Worm (Caenorhabditis elegans) whole organism, L4 larva: ENCODE measurements around the gene Y46G5A.38.
A peak's percentile ranks its signal among the peaks of the same experiment; 100 is the strongest.

Source experiments
- F37D6.2 ChIP-seq: sonication (generic microtip); optimal IDR thresholded peaks from 2 replicates; lab custom pipeline; 2016; ENCODE audit warnings: mild to moderate bottlenecking, missing genetic modification characterization, missing compliant biosample characterization
- F44E2.7 ChIP-seq: fragments of 200-800 bp; sonication (Bioruptor generic); IDR thresholded peaks from 2 replicates; pipeline ENCODE4 v2.1.2; 2022; ENCODE audit warnings: missing genetic modification characterization, missing compliant biosample characterization
- Y5F2A.4 ChIP-seq: fragments of 200-800 bp; sonication (Bioruptor generic); optimal IDR thresholded peaks from 2 replicates; lab custom pipeline; 2018; ENCODE audit warnings: mild to moderate bottlenecking, missing genetic modification characterization, missing compliant biosample characterization
- ZK546.5 ChIP-seq, 2 experiments: sonication (generic microtip); optimal IDR thresholded peaks; 2 replicates each; lab custom pipeline; 2017; ENCODE audit warnings: missing biosample characterization in 2 of 2, missing genetic modification characterization in 2 of 2
- aha-1 ChIP-seq: fragments of 150-350 bp; peaks from one replicate; lab custom pipeline; 2014; ENCODE audit warnings: missing biosample characterization, missing genetic modification characterization
- aly-2 ChIP-seq: sonication (generic microtip); optimal IDR thresholded peaks from 2 replicates; lab custom pipeline; 2018; ENCODE audit warnings: missing biosample characterization, missing genetic modification characterization
- ceh-32 ChIP-seq: sonication (generic microtip); optimal IDR thresholded peaks from 2 replicates; lab custom pipeline; 2016; ENCODE audit warnings: mild to moderate bottlenecking, missing genetic modification characterization, missing compliant biosample characterization; ENCODE audit not compliant: poor library complexity
- ceh-62 ChIP-seq: sonication (generic microtip); optimal IDR thresholded peaks from 2 replicates; lab custom pipeline; 2017; ENCODE audit warnings: missing biosample characterization, missing genetic modification characterization
- ces-1 ChIP-seq: fragments of 150-350 bp; sonication (generic microtip); optimal IDR thresholded peaks from 4 replicates; lab custom pipeline; 2014; ENCODE audit warnings: missing biosample characterization, missing genetic modification reagents, missing genetic modification characterization
- daf-16 ChIP-seq, 3 experiments: sonication (generic microtip); optimal IDR thresholded peaks; 2 replicates each; lab custom pipeline; 2016 to 2017; ENCODE audit warnings: missing genetic modification characterization in 3 of 3, missing genetic modification reagents in 3 of 3, mild to moderate bottlenecking in 2 of 3, missing compliant biosample characterization in 2 of 3, missing biosample characterization in 1 of 3, moderate library complexity in 1 of 3
- daf-8 ChIP-seq: fragments of 200-800 bp; sonication (Bioruptor generic); IDR thresholded peaks from 2 replicates; pipeline ENCODE4 v1.3.6; 2022; ENCODE audit warnings: missing genetic modification characterization, missing compliant biosample characterization
- dmd-6 ChIP-seq: fragments of 200-800 bp; sonication (Bioruptor generic); IDR thresholded peaks from 2 replicates; pipeline ENCODE4 v1.3.6; 2022; ENCODE audit warnings: missing genetic modification reagents, missing genetic modification characterization, missing compliant biosample characterization
- duxl-1 ChIP-seq: sonication (generic microtip); optimal IDR thresholded peaks from 2 replicates; lab custom pipeline; 2016; ENCODE audit warnings: mild to moderate bottlenecking, missing genetic modification characterization, moderate library complexity, missing compliant biosample characterization; ENCODE audit not compliant: poor library complexity
- dve-1 ChIP-seq: sonication (generic microtip); optimal IDR thresholded peaks from 2 replicates; lab custom pipeline; 2017; ENCODE audit warnings: antibody characterized with exemption, mild to moderate bottlenecking, missing genetic modification characterization, missing compliant biosample characterization; ENCODE audit not compliant: insufficient read depth
- fkh-10 ChIP-seq: fragments of 150-350 bp; optimal IDR thresholded peaks from 2 replicates; lab custom pipeline; 2014; ENCODE audit warnings: missing biosample characterization, missing genetic modification reagents, missing genetic modification characterization
- gei-8 ChIP-seq: fragments of 200-800 bp; sonication (Bioruptor generic); optimal IDR thresholded peaks from 2 replicates; lab custom pipeline; 2018; ENCODE audit warnings: mild to moderate bottlenecking, missing genetic modification characterization, missing compliant biosample characterization
- hlh-11 ChIP-seq: fragments of 200-800 bp; sonication (Bioruptor generic); optimal IDR thresholded peaks from 2 replicates; lab custom pipeline; 2018; ENCODE audit warnings: mild to moderate bottlenecking, missing genetic modification characterization, missing compliant biosample characterization
- hlh-30 ChIP-seq: sonication (generic microtip); optimal IDR thresholded peaks from 2 replicates; lab custom pipeline; 2017; ENCODE audit warnings: antibody characterized with exemption, mild to moderate bottlenecking, missing genetic modification characterization, missing compliant biosample characterization; ENCODE audit not compliant: insufficient read depth
- lim-7 ChIP-seq: fragments of 200-800 bp; sonication (Bioruptor generic); IDR thresholded peaks from 2 replicates; pipeline ENCODE4 v1.3.6; 2022; ENCODE audit warnings: missing genetic modification characterization, missing compliant biosample characterization
- lin-29 ChIP-seq: fragments of 200-800 bp; sonication (Bioruptor generic); IDR thresholded peaks from 2 replicates; pipeline ENCODE4 v1.3.6; 2022; ENCODE audit warnings: missing genetic modification reagents, missing genetic modification characterization, missing compliant biosample characterization
- madf-9 ChIP-seq: fragments of 200-800 bp; sonication (Bioruptor generic); conservative IDR thresholded peaks from 2 replicates; pipeline ENCODE4 v1.3.6; 2022; ENCODE audit warnings: missing genetic modification reagents, missing genetic modification characterization, missing compliant biosample characterization
- mdl-1 ChIP-seq, 2 experiments: fragments of 150-350 bp in 1 of 2; sonication (generic microtip) in 1 of 2; optimal IDR thresholded peaks; 2 replicates each; lab custom pipeline; 2014 to 2017; ENCODE audit warnings: missing biosample characterization in 2 of 2, missing genetic modification characterization in 2 of 2
- mdt-29 ChIP-seq: fragments of 200-800 bp; sonication (Bioruptor generic); IDR thresholded peaks from 2 replicates; pipeline ENCODE4 v1.3.6; 2022; ENCODE audit warnings: missing genetic modification reagents, missing genetic modification characterization, missing compliant biosample characterization
- mxl-2 ChIP-seq: fragments of 200-800 bp; sonication (Bioruptor generic); conservative IDR thresholded peaks from 2 replicates; pipeline ENCODE4 v1.3.6; 2022; ENCODE audit warnings: missing genetic modification reagents, missing genetic modification characterization, missing compliant biosample characterization
- mxl-3 ChIP-seq: fragments of 200-800 bp; sonication (Bioruptor generic); optimal IDR thresholded peaks from 2 replicates; lab custom pipeline; 2018; ENCODE audit warnings: mild to moderate bottlenecking, missing genetic modification characterization, missing compliant biosample characterization
- nhr-111 ChIP-seq: fragments of 200-800 bp; sonication (Bioruptor generic); optimal IDR thresholded peaks from 2 replicates; lab custom pipeline; 2018; ENCODE audit warnings: mild to moderate bottlenecking, missing genetic modification characterization, missing compliant biosample characterization
- nhr-25 ChIP-seq: sonication (generic microtip); optimal IDR thresholded peaks from 2 replicates; lab custom pipeline; 2017; ENCODE audit warnings: missing genetic modification characterization, mild to moderate bottlenecking, missing compliant biosample characterization, antibody characterized with exemption, moderate library complexity, borderline replicate concordance; ENCODE audit not compliant: insufficient read depth
- nhr-28 ChIP-seq: fragments of 150-350 bp; optimal IDR thresholded peaks from 2 replicates; lab custom pipeline; 2014; ENCODE audit warnings: missing biosample characterization, missing genetic modification characterization
- nhr-42 ChIP-seq: fragments of 200-800 bp; sonication (Bioruptor generic); IDR thresholded peaks from 2 replicates; pipeline ENCODE4 v1.3.6; 2022; ENCODE audit warnings: missing genetic modification characterization, missing compliant biosample characterization
- php-3 ChIP-seq: fragments of 200-800 bp; sonication (Bioruptor generic); IDR thresholded peaks from 2 replicates; pipeline ENCODE4 v1.3.6; 2022; ENCODE audit warnings: missing genetic modification reagents, missing genetic modification characterization, missing compliant biosample characterization
- pqm-1 ChIP-seq: sonication (generic microtip); optimal IDR thresholded peaks from 2 replicates; lab custom pipeline; 2017; ENCODE audit warnings: missing biosample characterization, missing genetic modification characterization
- saeg-2 ChIP-seq: fragments of 200-800 bp; sonication (Bioruptor generic); IDR thresholded peaks from 2 replicates; pipeline ENCODE4 v1.3.6; 2022; ENCODE audit warnings: missing genetic modification reagents, missing genetic modification characterization, missing compliant biosample characterization
- spr-1 ChIP-seq: sonication (generic microtip); optimal IDR thresholded peaks from 2 replicates; lab custom pipeline; 2016; ENCODE audit warnings: mild to moderate bottlenecking, missing genetic modification characterization, missing compliant biosample characterization
- tag-97 ChIP-seq: fragments of 200-800 bp; sonication (Bioruptor generic); IDR thresholded peaks from 2 replicates; pipeline ENCODE4 v1.3.6; 2022; ENCODE audit warnings: missing genetic modification characterization, missing compliant biosample characterization
- unc-62 ChIP-seq, 3 experiments: fragments of 150-350 bp in 1 of 3; sonication (generic microtip); optimal IDR thresholded peaks in 2 of 3; peaks in 1 of 3; 1 replicate in 1 of 3; 2 replicates in 2 of 3; lab custom pipeline; 2014 to 2017; ENCODE audit warnings: missing biosample characterization in 3 of 3, missing genetic modification characterization in 3 of 3, missing genetic modification reagents in 3 of 3, missing genotype in 1 of 3
- vab-7 ChIP-seq: fragments of 200-800 bp; sonication (Bioruptor generic); IDR thresholded peaks from 2 replicates; pipeline ENCODE4 v1.3.6; 2022; ENCODE audit warnings: missing genetic modification reagents, missing genetic modification characterization, missing compliant biosample characterization
- zip-11 ChIP-seq: fragments of 200-800 bp; sonication (Bioruptor generic); IDR thresholded peaks from 2 replicates; pipeline ENCODE4 v1.3.6; 2022; ENCODE audit warnings: missing genetic modification characterization, missing compliant biosample characterization
- ztf-7 ChIP-seq: fragments of 150-350 bp; optimal IDR thresholded peaks from 2 replicates; lab custom pipeline; 2014; ENCODE audit warnings: missing biosample characterization, missing genetic modification characterization

Y46G5A.38 gene

DNA sequence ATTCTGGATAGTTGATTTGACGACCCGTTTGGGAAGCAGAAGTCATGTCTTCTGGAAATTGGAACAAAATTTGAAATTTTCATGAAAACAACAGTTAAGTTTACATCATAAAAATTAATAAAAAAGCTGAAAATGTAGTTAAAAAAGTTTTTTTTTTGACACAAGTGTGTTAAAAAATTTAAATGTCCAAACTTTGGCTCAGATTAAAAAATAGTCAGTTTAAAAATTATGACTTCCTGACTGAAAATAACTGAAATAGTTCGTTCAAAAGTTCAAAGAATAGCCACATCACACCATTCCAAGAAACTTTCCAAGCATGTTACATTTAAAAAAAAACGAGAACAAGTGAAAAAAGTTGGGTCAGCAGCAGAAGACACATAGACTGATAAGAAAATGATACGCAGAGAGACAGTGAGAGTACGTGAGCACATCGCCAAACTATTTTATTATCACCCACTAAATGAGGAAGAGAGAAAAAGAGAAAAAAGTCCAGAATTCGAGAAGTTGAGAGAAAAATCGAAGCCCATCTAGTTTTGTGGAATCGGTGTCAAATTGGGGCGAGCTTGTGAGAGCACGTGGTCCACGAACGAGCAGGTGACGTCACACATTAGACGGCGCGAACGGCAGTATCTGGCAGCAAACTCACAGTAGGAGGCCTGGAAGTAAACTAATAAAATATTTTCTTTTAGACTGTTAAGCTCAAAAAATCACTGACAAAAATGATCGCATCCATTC lies 10.3 kb upstream of the Y46G5A.38 start, which contains the start of gene acl-7:
TSS of gene acl-7 (minus strand) at position 51 of the 735 bp plus-strand sequence.
- peak; percentile 55 for TF ChIP-seq dve-1 (tag; lab: Kevin White, UChicago)
- TF ChIP-seq mdl-1 (tag; optimal IDR thresholded peaks at IDR 0.05; lab: Kevin White, UChicago), result peak in 1 of 2 experiments; percentile 10
- TF ChIP-seq nhr-28, result peak; percentile 43
- peak; percentile 46; the same call in 1 of the 2 replicates for TF ChIP-seq dmd-6
- no peak for TF ChIP-seq mxl-2 (GFP tag; lab: Robert Waterston, UW)
- TF ChIP-seq hlh-11 (tag; lab: Kevin White, UChicago), result peak; percentile 40
- peak; percentile 92 for TF ChIP-seq mdt-29
- TF ChIP-seq nhr-111 (GFP tag; lab: Kevin White, UChicago), result no peak
- no peak for TF ChIP-seq daf-16 (GFP tag; optimal IDR thresholded peaks at IDR 0.05; lab: Kevin White, UChicago)
- TF ChIP-seq daf-16 (tag; optimal IDR thresholded peaks at IDR 0.05; lab: Kevin White, UChicago), result peak; percentile 52
- peak; percentile 82 for TF ChIP-seq pqm-1 (tag; lab: Kevin White, UChicago)
- peak; percentile 41 for TF ChIP-seq hlh-30 (tag; lab: Kevin White, UChicago)

DNA sequence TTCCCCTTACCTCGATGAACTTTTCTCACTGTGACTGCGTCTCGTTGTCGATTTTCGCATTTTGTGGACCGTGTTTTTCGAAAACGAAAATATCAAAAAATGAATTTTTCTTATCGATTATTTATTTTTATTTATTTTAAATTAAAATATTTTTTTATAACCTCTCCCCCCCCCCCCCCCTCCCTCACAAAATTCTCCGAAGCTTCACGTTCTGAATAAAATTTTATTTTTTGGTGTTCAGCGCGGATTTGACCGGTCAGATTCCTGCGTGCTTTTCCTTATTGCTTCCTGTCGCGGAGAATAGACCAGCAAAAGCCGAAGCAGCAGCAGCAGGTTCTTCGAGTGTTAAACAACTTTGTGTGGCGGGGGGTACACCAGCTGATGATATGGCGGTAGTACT lies 8.4 kb upstream of the Y46G5A.38 start, which contains the start of gene Y46G5A.22:
TSS of gene Y46G5A.22 (minus strand) at position 101 of the 400 bp plus-strand sequence.
- TF ChIP-seq nhr-28 (no peak), hlh-30 (tag; lab: Kevin White, UChicago) (peak; percentile 15), unc-62 (GFP tag; optimal IDR thresholded peaks at IDR 0.05 in 1 of 2; lab: Kevin White, UChicago) (peak in 1 of 2 experiments; percentile 72), unc-62 (tag; optimal IDR thresholded peaks at IDR 0.05; lab: Kevin White, UChicago) (no peak)

DNA sequence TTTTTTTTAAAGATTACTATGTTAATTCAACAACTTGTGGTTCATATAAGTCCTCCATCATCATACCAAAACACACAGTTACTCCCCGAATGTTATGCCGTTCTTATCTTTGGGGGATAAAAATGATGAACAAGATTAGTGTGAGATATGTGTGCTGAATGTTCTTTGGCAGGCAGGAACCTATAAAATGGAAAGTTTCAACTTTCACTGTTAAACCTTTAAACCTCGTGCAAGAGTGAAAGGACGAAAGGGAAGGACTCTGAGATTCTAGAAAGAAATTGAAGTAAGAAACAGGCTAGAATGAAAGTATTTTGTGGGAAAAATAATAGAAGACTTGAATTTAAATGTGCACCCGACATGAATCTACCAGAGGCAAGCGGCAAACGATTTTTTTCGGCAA lies 6.9 kb upstream of the Y46G5A.38 start:
- TF ChIP-seq daf-8, result no peak
- no peak for TF ChIP-seq duxl-1
- no peak for TF ChIP-seq lin-29
- TF ChIP-seq nhr-25 (tag; lab: Kevin White, UChicago), result no peak
- TF ChIP-seq gei-8 (GFP tag; lab: Kevin White, UChicago), result no peak
- TF ChIP-seq spr-1, result no peak
- no peak for TF ChIP-seq F44E2.7 (GFP tag; lab: Robert Waterston, UW)
- no peak for TF ChIP-seq unc-62 (GFP tag; optimal IDR thresholded peaks at IDR 0.05 in 1 of 2; lab: Kevin White, UChicago)
- no peak for TF ChIP-seq unc-62 (tag; optimal IDR thresholded peaks at IDR 0.05; lab: Kevin White, UChicago)

DNA sequence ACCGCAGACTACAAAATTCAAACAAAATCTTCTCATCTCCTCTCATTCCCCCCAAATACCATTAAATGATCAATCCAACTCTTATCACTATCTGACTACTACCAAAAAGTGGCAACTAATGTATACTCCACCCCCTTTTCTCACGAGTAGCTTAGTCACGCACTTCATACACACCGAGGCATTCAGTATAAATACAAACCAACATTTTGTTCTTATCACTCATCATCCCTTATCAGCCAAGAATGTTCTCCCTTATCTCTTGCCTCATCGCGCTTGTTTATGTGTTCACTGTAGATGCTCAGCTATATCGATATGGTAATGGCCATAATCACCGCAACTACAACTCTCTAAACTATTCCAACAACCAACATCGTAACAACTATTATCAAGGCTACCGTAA lies 3.4 kb upstream of the Y46G5A.38 start, which contains the start of gene Y46G5A.36:
TSS of gene Y46G5A.36 (plus strand) at position 243 of the 400 bp plus-strand sequence.
- TF ChIP-seq daf-16 (GFP tag; optimal IDR thresholded peaks at IDR 0.05; lab: Kevin White, UChicago) (no peak), daf-16 (tag; optimal IDR thresholded peaks at IDR 0.05; lab: Kevin White, UChicago) (peak; percentile 89), nhr-28 (peak; percentile 77), pqm-1 (tag; lab: Kevin White, UChicago) (peak; percentile 82), aly-2 (tag; lab: Kevin White, UChicago) (no peak), madf-9 (GFP tag; lab: Robert Waterston, UW) (no peak), mxl-3 (GFP tag; lab: Kevin White, UChicago) (peak; percentile 59), dmd-6 (peak; percentile 42), hlh-30 (tag; lab: Kevin White, UChicago) (peak; percentile 75), php-3 (GFP tag; lab: Robert Waterston, UW) (peak; percentile 54; the same call in 1 of the 2 replicates), Y5F2A.4 (GFP tag; lab: Kevin White, UChicago) (no peak), fkh-10 (GFP tag; lab: Kevin White, UChicago) (no peak), aha-1 (no peak), lim-7 (GFP tag; lab: Robert Waterston, UW) (no peak), tag-97 (GFP tag; lab: Robert Waterston, UW) (no peak), ZK546.5 (tag; optimal IDR thresholded peaks at IDR 0.05; lab: Kevin White, UChicago) (no peak), nhr-42 (no peak), ceh-62 (tag; lab: Kevin White, UChicago) (no peak), mdl-1 (tag; optimal IDR thresholded peaks at IDR 0.05; lab: Kevin White, UChicago) (peak in 1 of 2 experiments; percentile 34), F37D6.2 (no peak), ztf-7 (tag; lab: Kevin White, UChicago) (no peak), saeg-2 (GFP tag; lab: Robert Waterston, UW) (no peak), zip-11 (no peak), hlh-11 (tag; lab: Kevin White, UChicago) (peak; percentile 59), dve-1 (tag; lab: Kevin White, UChicago) (peak; percentile 87), vab-7 (GFP tag; lab: Robert Waterston, UW) (no peak), ceh-32 (tag; lab: Kevin White, UChicago) (no peak), ces-1 (GFP tag; lab: Kevin White, UChicago) (no peak)
